Fruit fly (Drosophila melanogaster) S2 (cell line): Measurements from ENCODE around the gene Glut4EF.

Experiments used
- CG8478 ChIP-seq: fragments of >200 bp; optimal IDR thresholded peaks from 2 replicates; lab custom pipeline; 2018
- CTCF ChIP-seq, 2 experiments: fragments of >200 bp; optimal IDR thresholded peaks; 2 replicates each; lab custom pipeline; 2018

DNA sequence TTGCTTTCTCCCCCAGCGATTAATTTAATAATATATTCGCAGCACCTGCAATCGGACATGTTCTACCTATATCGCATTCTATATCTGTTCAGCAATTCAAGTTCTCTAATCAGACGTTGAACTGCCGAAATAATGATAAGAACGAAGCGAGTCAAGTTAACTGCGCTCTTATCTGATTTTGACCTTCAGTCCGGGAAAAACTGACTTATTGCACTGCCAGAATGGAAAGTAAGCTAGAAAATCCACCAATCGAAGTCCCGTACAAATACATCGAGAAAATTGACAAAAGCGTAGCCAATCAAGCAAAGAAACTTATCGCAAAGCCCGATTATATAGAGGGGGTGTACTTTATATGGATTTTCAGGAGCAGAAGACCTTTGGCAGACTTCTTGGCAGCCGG is 93.8 kb downstream of the Glut4EF start:
- TF ChIP-seq CTCF (optimal IDR thresholded peaks at IDR 0.05; lab: Kevin White, UChicago) (no peak), CG8478 (no peak)
